Fruit fly (Drosophila melanogaster): ENCODE data around the gene ND-42.

The ND-42 gene

dm6 chr3R:22057083-22057482, 29.6 kb downstream of the ND-42 start:
- TF ChIP-seq noc (tag; optimal IDR thresholded peaks at IDR 0.05): peak; percentile 7

DNA sequence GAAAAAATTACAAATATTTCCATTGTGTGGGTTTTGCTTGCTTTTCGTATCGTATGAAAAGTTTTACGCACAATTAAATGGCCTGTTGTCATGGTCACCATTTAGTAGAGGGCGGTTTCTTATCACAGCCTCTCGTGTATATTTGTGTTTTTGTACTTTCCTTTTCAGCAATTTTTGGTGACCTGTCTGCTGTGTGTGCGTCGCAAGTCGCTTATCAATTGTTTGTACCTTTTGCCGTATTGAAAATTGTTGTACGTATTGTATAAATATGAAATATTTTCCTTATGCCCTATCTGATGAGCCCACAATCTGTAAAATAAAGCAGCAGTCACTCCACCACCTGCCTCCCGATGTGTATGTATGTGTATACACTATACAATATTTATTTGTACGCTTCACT, 38.9 kb downstream of the ND-42 start:
- no peak for TF ChIP-seq noc (tag; optimal IDR thresholded peaks at IDR 0.05)

DNA sequence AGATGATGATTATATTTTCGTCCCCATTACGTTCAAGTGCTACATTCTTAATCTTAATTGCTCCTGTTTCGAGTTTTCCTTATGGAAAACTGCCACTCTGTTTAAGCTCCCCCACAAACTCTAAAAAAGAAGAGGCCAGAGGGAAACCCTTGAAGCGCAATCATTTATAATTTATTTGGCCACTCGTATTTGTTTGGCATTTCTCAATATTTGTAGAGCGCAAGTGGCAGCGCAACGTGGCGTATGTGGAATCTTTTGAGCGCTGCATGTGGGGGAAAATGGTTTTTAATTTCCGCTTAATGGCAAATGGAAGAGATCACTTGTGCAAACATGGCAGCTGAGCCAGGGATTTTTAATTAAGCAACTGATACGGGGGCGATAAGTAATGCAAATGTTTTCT, 39.7 kb downstream of the ND-42 start:
- no peak for TF ChIP-seq noc (tag; optimal IDR thresholded peaks at IDR 0.05)

DNA sequence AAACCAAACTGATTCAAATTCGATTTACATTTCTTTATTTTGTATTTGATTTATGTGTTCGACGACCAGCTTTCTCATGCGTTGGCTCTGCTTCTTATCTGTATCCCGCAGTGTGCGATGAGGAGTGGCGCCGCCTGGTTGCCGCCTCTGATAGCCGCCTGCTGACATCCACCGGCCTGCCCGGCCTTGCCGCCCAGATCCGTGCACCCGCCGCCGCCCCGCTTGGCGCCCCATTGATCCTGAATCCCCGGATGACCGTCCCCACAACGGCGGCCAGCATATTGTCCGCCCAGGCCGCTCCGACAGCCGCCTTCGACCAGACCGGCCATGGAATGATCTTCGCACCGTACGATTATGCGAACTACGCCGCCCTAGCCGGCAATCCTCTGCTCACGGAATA, 44.1 kb downstream of the ND-42 start:
- TF ChIP-seq noc (tag; optimal IDR thresholded peaks at IDR 0.05): no peak

DNA sequence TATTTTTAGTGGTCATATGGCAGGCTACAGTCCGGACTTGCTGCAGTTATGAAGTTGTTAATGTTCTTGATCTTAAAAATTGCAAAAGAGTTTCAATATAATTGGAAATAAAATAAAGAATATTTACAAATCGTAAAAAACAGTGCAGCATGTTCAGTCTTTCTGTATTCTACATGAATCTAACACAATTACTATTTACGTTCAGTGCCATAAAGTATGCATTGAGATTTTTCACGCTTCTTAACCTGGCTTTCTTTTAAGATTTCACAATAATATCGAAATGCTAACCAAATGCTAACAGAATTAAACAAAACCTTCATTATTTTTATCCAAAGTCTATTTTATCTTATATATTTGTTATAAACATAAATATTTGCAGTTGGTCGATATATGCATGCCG, 45.0 kb downstream of the ND-42 start:
- TF ChIP-seq noc (tag; optimal IDR thresholded peaks at IDR 0.05): no peak
